Fruit fly (Drosophila melanogaster): Measurements from ENCODE around the gene ND-51.

The ND-51 gene

DNA sequence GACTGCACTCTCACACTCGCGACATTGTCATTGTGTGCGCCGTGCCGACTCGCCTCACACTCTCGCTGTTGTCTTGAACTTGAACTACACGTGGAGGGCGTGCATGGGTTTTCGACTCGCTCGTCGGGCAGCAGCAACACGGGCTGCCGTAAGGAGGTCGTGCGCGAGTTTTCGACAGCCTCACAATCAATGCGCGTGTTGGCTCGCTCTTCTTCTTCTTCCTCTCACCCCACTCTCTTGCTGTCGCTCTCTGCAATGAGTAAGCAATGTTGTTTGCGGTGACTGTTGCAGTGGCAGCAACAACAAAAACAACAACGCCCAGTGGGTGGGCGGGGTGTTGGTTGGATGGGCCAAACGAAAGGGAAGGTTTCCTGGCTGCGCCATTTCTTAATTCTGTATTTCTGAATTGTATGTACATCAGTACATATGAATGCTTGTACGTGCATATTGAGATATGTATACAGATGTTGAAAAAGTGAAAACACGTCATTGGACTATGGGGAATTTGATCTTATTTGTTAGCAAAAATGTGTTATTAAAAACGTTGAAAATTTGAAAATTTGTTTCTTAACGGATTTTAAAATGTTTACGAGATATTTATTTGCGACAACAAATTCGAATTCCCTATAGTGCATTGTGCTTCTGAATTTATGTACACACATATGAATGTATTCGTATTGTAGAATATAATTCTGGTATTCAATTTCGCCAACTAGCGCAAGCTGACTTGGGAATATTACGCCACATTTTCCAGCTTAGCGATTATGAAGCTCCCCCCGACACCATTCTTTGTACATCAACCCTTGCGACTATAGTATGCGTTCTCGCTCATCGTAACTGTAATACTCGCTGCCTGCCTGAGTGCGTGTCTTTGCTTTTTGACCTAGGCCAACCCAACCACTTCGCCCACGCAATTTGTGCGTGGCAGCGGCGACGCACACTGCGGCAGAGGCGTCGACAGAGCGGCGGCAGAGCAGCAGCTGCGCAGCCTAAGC is 26.1 kb upstream of the ND-51 start (continued):
- TF ChIP-seq CG8281 (tag; optimal IDR thresholded peaks at IDR 0.05) (peak; percentile 39), NC2β (GFP tag; optimal IDR thresholded peaks at IDR 0.05) (peak; percentile 4), chn (GFP tag; optimal IDR thresholded peaks at IDR 0.05) (peak; percentile 52), Myb (GFP tag; optimal IDR thresholded peaks at IDR 0.05) (peak; percentile 31), usp (GFP tag; optimal IDR thresholded peaks at IDR 0.05) (no peak), Hmr (GFP tag; optimal IDR thresholded peaks at IDR 0.05) (peak; percentile 73), stwl (tag; optimal IDR thresholded peaks at IDR 0.05) (peak; percentile 92), zen2 (GFP tag; IDR thresholded peaks at IDR 0.05; ENCODE audit: partially characterized antibody) (peak; percentile 67; the same call in 2 of the 3 replicates), CG10979 (tag; optimal IDR thresholded peaks at IDR 0.05) (no peak), CG12769 (tag; optimal IDR thresholded peaks at IDR 0.05) (peak; percentile 81), knrl (GFP tag; IDR thresholded peaks at IDR 0.05; ENCODE audit: partially characterized antibody) (peak; percentile 50; the same call in 2 of the 3 replicates), pho (GFP tag; optimal IDR thresholded peaks at IDR 0.05) (peak; percentile 8), CG17385 (GFP tag; optimal IDR thresholded peaks at IDR 0.05) (peak; percentile 100), CG32532 (GFP tag; IDR thresholded peaks at IDR 0.05) (peak; percentile 41; the same call in 1 of the 2 replicates), CG12659 (GFP tag; optimal IDR thresholded peaks at IDR 0.05) (peak; percentile 12), CG4854 (GFP tag; optimal IDR thresholded peaks at IDR 0.05) (no peak), CG8388 (GFP tag; optimal IDR thresholded peaks at IDR 0.05) (peak; percentile 38), Eip74EF (GFP tag; optimal IDR thresholded peaks at IDR 0.05) (peak in 1 of 2 experiments; percentile 45), jigr1 (GFP tag; IDR thresholded peaks at IDR 0.05) (no peak), ken (GFP tag; IDR thresholded peaks at IDR 0.05) (peak; percentile 46; the same call in 1 of the 3 replicates), sob (GFP tag; IDR thresholded peaks at IDR 0.05) (peak; percentile 58), dan (GFP tag; IDR thresholded peaks at IDR 0.05) (no peak), CG7839 (tag; optimal IDR thresholded peaks at IDR 0.05) (peak; percentile 55), seq (GFP tag; IDR thresholded peaks at IDR 0.05) (peak; percentile 62; the same call in 1 of the 2 replicates), Hr3 (GFP tag; optimal IDR thresholded peaks at IDR 0.05) (no peak), CG11696 (GFP tag; IDR thresholded peaks at IDR 0.05) (peak; percentile 40; the same call in 1 of the 2 replicates), CG6813 (GFP tag; optimal IDR thresholded peaks at IDR 0.05) (peak; percentile 42), Nf-YC (tag; optimal IDR thresholded peaks at IDR 0.05) (peak; percentile 60), sd (tag; optimal IDR thresholded peaks at IDR 0.05) (peak; percentile 87), CG1603 (tag; optimal IDR thresholded peaks at IDR 0.05) (peak; percentile 15), Vsx1 (GFP tag; optimal IDR thresholded peaks at IDR 0.05) (peak; percentile 25), zfh1 (GFP tag; IDR thresholded peaks at IDR 0.05) (no peak), Ets65A (GFP tag) (peak; percentile 52), Atf3 (GFP tag; optimal IDR thresholded peaks at IDR 0.05) (peak; percentile 11), CG15601 (tag; optimal IDR thresholded peaks at IDR 0.05) (peak; percentile 36), CG1233 (GFP tag; optimal IDR thresholded peaks at IDR 0.05) (peak; percentile 8), ewg (GFP tag; optimal IDR thresholded peaks at IDR 0.05) (peak; percentile 63), CG5245 (GFP tag; optimal IDR thresholded peaks at IDR 0.05) (no peak), CG13287 (GFP tag; IDR thresholded peaks at IDR 0.05; ENCODE audit: partially characterized antibody) (peak; percentile 64; the same call in 1 of the 2 replicates), CG8290 (GFP tag; optimal IDR thresholded peaks at IDR 0.05) (no peak), CG8290 (tag; optimal IDR thresholded peaks at IDR 0.05) (peak in 1 of 2 experiments; percentile 73), Drgx (GFP tag; IDR thresholded peaks at IDR 0.05) (peak; percentile 34; the same call in 1 of the 2 replicates), fru (optimal IDR thresholded peaks at IDR 0.05) (peak; percentile 66), ash1 (GFP tag; optimal IDR thresholded peaks at IDR 0.05) (peak; percentile 58), CG12299 (tag; optimal IDR thresholded peaks at IDR 0.05) (peak; percentile 13), CG4707 (GFP tag; optimal IDR thresholded peaks at IDR 0.05) (peak; percentile 67), HmgZ (tag; optimal IDR thresholded peaks at IDR 0.05) (peak; percentile 86)
